Worm (Caenorhabditis elegans): ENCODE results near the gene F23H11.7.

DNA sequence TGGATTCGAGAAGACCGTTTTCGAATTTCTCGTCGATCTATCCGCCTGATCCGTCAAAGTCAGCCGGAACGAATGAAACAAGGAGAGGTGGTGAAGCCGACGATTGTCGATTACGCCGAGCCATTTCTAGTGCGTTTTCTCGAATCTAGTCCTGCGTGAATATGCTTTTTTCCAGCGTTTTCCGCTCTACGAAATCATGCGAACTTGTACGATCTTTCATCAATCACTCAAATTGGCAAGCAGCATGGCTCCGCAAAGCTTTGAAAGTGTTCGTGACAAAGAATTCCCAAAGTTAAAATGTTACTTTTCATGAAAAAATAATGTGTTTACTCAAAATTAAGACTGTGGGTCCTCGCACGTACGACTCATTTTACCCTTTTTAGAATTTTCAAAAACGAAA lies 22.3 kb downstream of the F23H11.7 start:
- TF ChIP-seq crh-2 (tag; optimal IDR thresholded peaks at IDR 0.05) (no peak), nhr-25 (tag; optimal IDR thresholded peaks at IDR 0.05) (no peak), ZK546.5 (tag; optimal IDR thresholded peaks at IDR 0.05) (no peak), sma-3 (GFP tag; optimal IDR thresholded peaks at IDR 0.05) (no peak), zag-1 (tag; optimal IDR thresholded peaks at IDR 0.05) (no peak), ceh-82 (tag; optimal IDR thresholded peaks at IDR 0.05) (no peak), elt-3 (tag; optimal IDR thresholded peaks at IDR 0.05) (no peak), elt-1 (tag; optimal IDR thresholded peaks at IDR 0.05) (no peak), nhr-21 (tag; optimal IDR thresholded peaks at IDR 0.05) (no peak), nhr-12 (tag; optimal IDR thresholded peaks at IDR 0.05) (no peak), alr-1 (tag; optimal IDR thresholded peaks at IDR 0.05) (no peak), ztf-4 (tag; optimal IDR thresholded peaks at IDR 0.05) (no peak), lin-13 (GFP tag; optimal IDR thresholded peaks at IDR 0.05) (no peak)
